Worm (Caenorhabditis elegans) whole organism, L4 larva: ENCODE measurements around the gene F28G4.4.

Source experiments
- D1046.2 ChIP-seq: fragments of 200-800 bp; sonication (Bioruptor generic); IDR thresholded peaks from 2 replicates; pipeline ENCODE4 v1.3.6; 2022; ENCODE audit warnings: missing genetic modification characterization, missing compliant biosample characterization
- F26F4.8 ChIP-seq: fragments of 200-800 bp; sonication (Bioruptor generic); conservative IDR thresholded peaks from 2 replicates; pipeline ENCODE4 v1.3.6; 2022; ENCODE audit warnings: missing genetic modification characterization, missing compliant biosample characterization
- F44E2.7 ChIP-seq: fragments of 200-800 bp; sonication (Bioruptor generic); IDR thresholded peaks from 2 replicates; pipeline ENCODE4 v2.1.2; 2022; ENCODE audit warnings: missing genetic modification characterization, missing compliant biosample characterization
- T26A8.4 ChIP-seq: fragments of 200-800 bp; sonication (Bioruptor generic); IDR thresholded peaks from 2 replicates; pipeline ENCODE4 v1.3.6; 2022; ENCODE audit warnings: missing genetic modification characterization, missing compliant biosample characterization
- Y105C5A.15 ChIP-seq: fragments of 200-800 bp; sonication (Bioruptor generic); IDR thresholded peaks from 2 replicates; pipeline ENCODE4 v1.3.6; 2022; ENCODE audit warnings: missing genetic modification characterization, missing compliant biosample characterization
- Y5F2A.4 ChIP-seq: fragments of 200-800 bp; sonication (Bioruptor generic); optimal IDR thresholded peaks from 2 replicates; lab custom pipeline; 2018; ENCODE audit warnings: mild to moderate bottlenecking, missing genetic modification characterization, missing compliant biosample characterization
- Y75B8A.6 ChIP-seq: fragments of 200-800 bp; sonication (Bioruptor generic); IDR thresholded peaks from 2 replicates; pipeline ENCODE4 v1.3.6; 2022; ENCODE audit warnings: missing genetic modification reagents, missing genetic modification characterization, missing compliant biosample characterization
- aha-1 ChIP-seq: fragments of 150-350 bp; peaks from one replicate; lab custom pipeline; 2014; ENCODE audit warnings: missing biosample characterization, missing genetic modification characterization
- ceh-20 ChIP-seq: fragments of 200-800 bp; sonication (Bioruptor generic); IDR thresholded peaks from 2 replicates; pipeline ENCODE4 v1.3.6; 2022; ENCODE audit warnings: missing genetic modification reagents, missing genetic modification characterization, missing compliant biosample characterization
- ceh-28 ChIP-seq: fragments of 150-350 bp; optimal IDR thresholded peaks from 2 replicates; lab custom pipeline; 2014; ENCODE audit warnings: missing biosample characterization, missing genetic modification reagents, missing genetic modification characterization
- daf-12 ChIP-seq: fragments of 150-350 bp; optimal IDR thresholded peaks from 2 replicates; lab custom pipeline; 2014; ENCODE audit warnings: missing biosample characterization, missing genetic modification reagents, missing genetic modification characterization
- daf-19 ChIP-seq: fragments of 200-800 bp; sonication (Bioruptor generic); conservative IDR thresholded peaks from 2 replicates; pipeline ENCODE4 v1.3.6; 2022; ENCODE audit warnings: missing genetic modification characterization, missing compliant biosample characterization
- dmd-9 ChIP-seq: fragments of 200-800 bp; sonication (Bioruptor generic); IDR thresholded peaks from 2 replicates; pipeline ENCODE4 v1.3.6; 2022; ENCODE audit warnings: missing genetic modification reagents, missing genetic modification characterization, missing compliant biosample characterization
- dve-1 ChIP-seq: sonication (generic microtip); optimal IDR thresholded peaks from 2 replicates; lab custom pipeline; 2017; ENCODE audit warnings: antibody characterized with exemption, mild to moderate bottlenecking, missing genetic modification characterization, missing compliant biosample characterization; ENCODE audit not compliant: insufficient read depth
- egl-27 ChIP-seq: sonication (generic microtip); optimal IDR thresholded peaks from 3 replicates; lab custom pipeline; 2017; ENCODE audit warnings: missing biosample characterization, missing genetic modification reagents, missing genetic modification characterization
- fos-1 ChIP-seq: fragments of 150-350 bp; optimal IDR thresholded peaks from 2 replicates; lab custom pipeline; 2014; ENCODE audit warnings: missing biosample characterization, missing genetic modification characterization
- hif-1 ChIP-seq, 2 experiments: sonication (generic microtip); optimal IDR thresholded peaks; 2 replicates each; lab custom pipeline; 2016 to 2017; ENCODE audit warnings: missing compliant biosample characterization in 2 of 2, missing genetic modification characterization in 2 of 2, missing genetic modification reagents in 2 of 2, missing genotype in 2 of 2, mild to moderate bottlenecking in 1 of 2
- hlh-30 ChIP-seq: sonication (generic microtip); optimal IDR thresholded peaks from 2 replicates; lab custom pipeline; 2017; ENCODE audit warnings: antibody characterized with exemption, mild to moderate bottlenecking, missing genetic modification characterization, missing compliant biosample characterization; ENCODE audit not compliant: insufficient read depth
- hmg-1.1 ChIP-seq: fragments of 200-800 bp; sonication (Bioruptor generic); IDR thresholded peaks from 2 replicates; pipeline ENCODE4 v1.3.6; 2022; ENCODE audit warnings: missing genetic modification reagents, missing genetic modification characterization, missing compliant biosample characterization
- jun-1 ChIP-seq: fragments of 150-350 bp; optimal IDR thresholded peaks from 2 replicates; lab custom pipeline; 2014; ENCODE audit warnings: missing biosample characterization, missing genetic modification reagents, missing genetic modification characterization
- lim-7 ChIP-seq: fragments of 200-800 bp; sonication (Bioruptor generic); IDR thresholded peaks from 2 replicates; pipeline ENCODE4 v1.3.6; 2022; ENCODE audit warnings: missing genetic modification characterization, missing compliant biosample characterization
- lin-13 ChIP-seq: fragments of 150-350 bp; optimal IDR thresholded peaks from 2 replicates; lab custom pipeline; 2014; ENCODE audit warnings: missing biosample characterization, missing genetic modification reagents, missing genetic modification characterization
- lin-15B ChIP-seq: fragments of 150-350 bp; sonication (generic microtip); optimal IDR thresholded peaks from 3 replicates; lab custom pipeline; 2014; ENCODE audit warnings: missing biosample characterization, missing genetic modification characterization
- lin-29 ChIP-seq: fragments of 200-800 bp; sonication (Bioruptor generic); IDR thresholded peaks from 2 replicates; pipeline ENCODE4 v1.3.6; 2022; ENCODE audit warnings: missing genetic modification reagents, missing genetic modification characterization, missing compliant biosample characterization
- lir-3 ChIP-seq: sonication (generic microtip); optimal IDR thresholded peaks from 2 replicates; lab custom pipeline; 2016; ENCODE audit warnings: mild to moderate bottlenecking, missing genetic modification characterization, missing compliant biosample characterization
- mdt-29 ChIP-seq: fragments of 200-800 bp; sonication (Bioruptor generic); IDR thresholded peaks from 2 replicates; pipeline ENCODE4 v1.3.6; 2022; ENCODE audit warnings: missing genetic modification reagents, missing genetic modification characterization, missing compliant biosample characterization
- mep-1 ChIP-seq: fragments of 150-350 bp; sonication (generic microtip); optimal IDR thresholded peaks from 3 replicates; lab custom pipeline; 2014; ENCODE audit warnings: missing biosample characterization, missing genetic modification characterization
- mxl-3 ChIP-seq: fragments of 200-800 bp; sonication (Bioruptor generic); optimal IDR thresholded peaks from 2 replicates; lab custom pipeline; 2018; ENCODE audit warnings: mild to moderate bottlenecking, missing genetic modification characterization, missing compliant biosample characterization
- nhr-10 ChIP-seq: fragments of 150-350 bp; optimal IDR thresholded peaks from 2 replicates; lab custom pipeline; 2014; ENCODE audit warnings: missing biosample characterization, missing genetic modification characterization
- nhr-11 ChIP-seq: fragments of 150-350 bp; optimal IDR thresholded peaks from 2 replicates; lab custom pipeline; 2014; ENCODE audit warnings: missing biosample characterization, missing genetic modification characterization
- nhr-111 ChIP-seq: fragments of 200-800 bp; sonication (Bioruptor generic); optimal IDR thresholded peaks from 2 replicates; lab custom pipeline; 2018; ENCODE audit warnings: mild to moderate bottlenecking, missing genetic modification characterization, missing compliant biosample characterization
- nhr-48 ChIP-seq: sonication (generic microtip); optimal IDR thresholded peaks from 2 replicates; lab custom pipeline; 2016; ENCODE audit warnings: mild to moderate bottlenecking, missing genetic modification characterization, missing compliant biosample characterization
- nhr-77 ChIP-seq: fragments of 150-350 bp; optimal IDR thresholded peaks from 2 replicates; lab custom pipeline; 2014; ENCODE audit warnings: missing biosample characterization, missing genetic modification characterization
- saeg-2 ChIP-seq: fragments of 200-800 bp; sonication (Bioruptor generic); IDR thresholded peaks from 2 replicates; pipeline ENCODE4 v1.3.6; 2022; ENCODE audit warnings: missing genetic modification reagents, missing genetic modification characterization, missing compliant biosample characterization
- skn-1 ChIP-seq: fragments of 150-350 bp; optimal IDR thresholded peaks from 2 replicates; lab custom pipeline; 2014; ENCODE audit warnings: missing biosample characterization, missing genetic modification characterization
- tag-97 ChIP-seq: fragments of 200-800 bp; sonication (Bioruptor generic); IDR thresholded peaks from 2 replicates; pipeline ENCODE4 v1.3.6; 2022; ENCODE audit warnings: missing genetic modification characterization, missing compliant biosample characterization
- tra-1 ChIP-seq: fragments of 200-800 bp; sonication (Bioruptor generic); IDR thresholded peaks from 2 replicates; pipeline ENCODE4 v1.3.6; 2022; ENCODE audit warnings: missing genetic modification reagents, missing genetic modification characterization, missing compliant biosample characterization
- unc-39 ChIP-seq: sonication (generic microtip); optimal IDR thresholded peaks from 2 replicates; lab custom pipeline; 2017; ENCODE audit warnings: missing biosample characterization, missing genetic modification characterization
- unc-62 ChIP-seq, 3 experiments: fragments of 150-350 bp in 1 of 3; sonication (generic microtip); optimal IDR thresholded peaks in 2 of 3; peaks in 1 of 3; 1 replicate in 1 of 3; 2 replicates in 2 of 3; lab custom pipeline; 2014 to 2017; ENCODE audit warnings: missing biosample characterization in 3 of 3, missing genetic modification characterization in 3 of 3, missing genetic modification reagents in 3 of 3, missing genotype in 1 of 3
- vab-7 ChIP-seq: fragments of 200-800 bp; sonication (Bioruptor generic); IDR thresholded peaks from 2 replicates; pipeline ENCODE4 v1.3.6; 2022; ENCODE audit warnings: missing genetic modification reagents, missing genetic modification characterization, missing compliant biosample characterization
- zag-1 ChIP-seq: fragments of 150-350 bp; optimal IDR thresholded peaks from 2 replicates; lab custom pipeline; 2014; ENCODE audit warnings: missing biosample characterization, missing genetic modification characterization
- zfp-3 ChIP-seq: fragments of 200-800 bp; sonication (Bioruptor generic); conservative IDR thresholded peaks from 2 replicates; pipeline ENCODE4 v1.3.6; 2022; ENCODE audit warnings: missing genetic modification reagents, missing genetic modification characterization, missing compliant biosample characterization
- zip-11 ChIP-seq: fragments of 200-800 bp; sonication (Bioruptor generic); IDR thresholded peaks from 2 replicates; pipeline ENCODE4 v1.3.6; 2022; ENCODE audit warnings: missing genetic modification characterization, missing compliant biosample characterization

F28G4.4 gene

DNA sequence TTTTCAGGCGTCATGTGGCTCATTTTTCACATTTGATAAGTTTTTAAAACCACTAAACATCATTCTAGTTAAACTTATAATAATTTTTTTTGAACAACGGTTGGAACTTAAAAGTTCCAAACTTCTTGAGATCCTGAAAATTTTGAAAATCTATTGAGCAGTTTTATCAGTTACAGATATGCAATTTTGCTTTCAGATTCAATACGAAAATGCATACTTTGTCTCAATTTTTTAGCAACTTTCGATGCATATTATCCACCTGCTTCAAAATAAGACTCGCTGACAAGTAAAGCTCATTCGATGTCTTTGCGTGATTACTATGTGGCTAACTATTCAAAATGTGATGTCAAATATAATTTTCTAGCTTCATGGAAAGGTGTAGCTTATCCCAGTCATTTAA, 39.1 kb downstream of the F28G4.4 start, which contains the start of gene srh-95:
Gene srh-95, plus strand, starts transcription at position 301 of the 400 bp plus-strand sequence.
- no peak for TF ChIP-seq T26A8.4 (GFP tag; lab: Robert Waterston, UW)
- TF ChIP-seq mxl-3 (GFP tag; lab: Kevin White, UChicago): no peak
- no peak for TF ChIP-seq mep-1 (tag; lab: Kevin White, UChicago)
- no peak for TF ChIP-seq saeg-2 (GFP tag; lab: Robert Waterston, UW)
- TF ChIP-seq nhr-48: no peak
- TF ChIP-seq ceh-20: no peak
- no peak for TF ChIP-seq dve-1
- TF ChIP-seq lim-7 (GFP tag; lab: Robert Waterston, UW): no peak
- TF ChIP-seq nhr-11: no peak
- no peak for TF ChIP-seq D1046.2 (GFP tag; lab: Robert Waterston, UW)
- no peak for TF ChIP-seq Y5F2A.4 (GFP tag; lab: Kevin White, UChicago)
- TF ChIP-seq nhr-111 (GFP tag; lab: Kevin White, UChicago): no peak
- TF ChIP-seq F44E2.7 (GFP tag; lab: Robert Waterston, UW): no peak
- no peak for TF ChIP-seq mdt-29 (GFP tag; lab: Robert Waterston, UW)
- no peak for TF ChIP-seq aha-1 (tag; lab: Kevin White, UChicago)
- TF ChIP-seq ceh-28 (tag; lab: Kevin White, UChicago): no peak
- TF ChIP-seq nhr-77 (tag; lab: Kevin White, UChicago): no peak
- TF ChIP-seq hmg-1.1: no peak
- TF ChIP-seq tra-1: no peak
- no peak for TF ChIP-seq vab-7

DNA sequence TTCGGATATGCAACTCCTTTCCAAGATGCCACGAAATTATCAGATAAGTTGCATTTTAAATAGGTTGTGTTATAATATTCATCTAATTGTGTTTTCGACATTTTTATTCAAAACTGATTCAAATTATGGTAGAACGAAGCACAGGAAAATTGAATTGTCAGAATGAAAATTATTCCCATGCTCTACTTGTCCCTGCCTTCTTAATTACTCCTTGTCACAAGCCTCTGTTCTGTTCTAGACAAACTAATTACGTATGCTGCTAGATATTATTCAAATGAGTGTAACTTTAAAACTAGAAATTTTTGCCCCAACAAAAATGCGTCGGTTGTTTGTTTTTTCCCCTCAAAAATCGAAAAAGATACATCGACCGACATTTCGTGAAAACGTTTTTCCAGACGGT, 41.6 kb downstream of the F28G4.4 start, which contains the start of gene srh-104:
Gene srh-104, minus strand, starts transcription at position 101 of the 400 bp plus-strand sequence.
- TF ChIP-seq lim-7 (GFP tag; lab: Robert Waterston, UW): no peak
- no peak for TF ChIP-seq lir-3
- TF ChIP-seq tag-97: no peak
- TF ChIP-seq dve-1: no peak
- no peak for TF ChIP-seq dmd-9 (GFP tag; lab: Robert Waterston, UW)
- no peak for TF ChIP-seq daf-12 (tag; lab: Kevin White, UChicago)
- no peak for TF ChIP-seq zag-1
- no peak for TF ChIP-seq jun-1 (tag; lab: Kevin White, UChicago)
- TF ChIP-seq nhr-77 (tag; lab: Kevin White, UChicago): no peak
- no peak for TF ChIP-seq Y75B8A.6
- TF ChIP-seq hif-1 (tag; optimal IDR thresholded peaks at IDR 0.05; lab: Kevin White, UChicago): no peak
- TF ChIP-seq fos-1 (tag; lab: Kevin White, UChicago): no peak
- no peak for TF ChIP-seq hlh-30 (tag; lab: Kevin White, UChicago)
- TF ChIP-seq D1046.2 (GFP tag; lab: Robert Waterston, UW): no peak

ce11 chrV:16237223-16237622, 48.5 kb downstream of the F28G4.4 start, which contains the start of gene F21H7.5:
Gene F21H7.5 (plus strand): TSS chrV:16237523.
- no peak for TF ChIP-seq unc-39 (tag; lab: Kevin White, UChicago)
- no peak for TF ChIP-seq lin-13
- no peak for TF ChIP-seq lin-15B
- TF ChIP-seq zfp-3 (GFP tag; lab: Robert Waterston, UW): no peak
- TF ChIP-seq Y105C5A.15 (GFP tag; lab: Robert Waterston, UW): no peak
- TF ChIP-seq unc-62 (GFP tag; optimal IDR thresholded peaks at IDR 0.05 in 1 of 2; lab: Kevin White, UChicago): no peak
- no peak for TF ChIP-seq unc-62 (tag; optimal IDR thresholded peaks at IDR 0.05; lab: Kevin White, UChicago)
- TF ChIP-seq F26F4.8 (GFP tag; lab: Robert Waterston, UW): no peak
- no peak for TF ChIP-seq skn-1
- no peak for TF ChIP-seq nhr-10
- no peak for TF ChIP-seq daf-19 (GFP tag; lab: Robert Waterston, UW)
- TF ChIP-seq egl-27 (tag; lab: Kevin White, UChicago): no peak
- no peak for TF ChIP-seq daf-12 (tag; lab: Kevin White, UChicago)
- TF ChIP-seq T26A8.4 (GFP tag; lab: Robert Waterston, UW): no peak
- no peak for TF ChIP-seq jun-1 (tag; lab: Kevin White, UChicago)
- no peak for TF ChIP-seq mep-1 (tag; lab: Kevin White, UChicago)
- no peak for TF ChIP-seq lin-29 (GFP tag; lab: Robert Waterston, UW)
- TF ChIP-seq zip-11 (GFP tag; lab: Robert Waterston, UW): no peak
- TF ChIP-seq Y5F2A.4 (GFP tag; lab: Kevin White, UChicago): no peak
